Worm (Caenorhabditis elegans) whole organism, young adult: ENCODE data around the gene cnep-1.
A peak's percentile ranks its signal among the peaks of the same experiment; 100 is the strongest.

Experiments
- B0261.1 ChIP-seq: sonication (generic microtip); optimal IDR thresholded peaks from 2 replicates; lab custom pipeline; 2016; ENCODE audit warnings: mild to moderate bottlenecking, missing genetic modification characterization, moderate library complexity, missing compliant biosample characterization
- F33H1.4 ChIP-seq: fragments of 200-800 bp; sonication (Bioruptor generic); IDR thresholded peaks from 2 replicates; pipeline ENCODE4 v1.3.6; 2022; ENCODE audit warnings: missing genetic modification reagents, missing genetic modification characterization, missing compliant biosample characterization
- K11D2.4 ChIP-seq: fragments of 200-800 bp; sonication (Bioruptor generic); IDR thresholded peaks from 2 replicates; pipeline ENCODE4 v1.3.6; 2022; ENCODE audit warnings: missing genetic modification reagents, missing genetic modification characterization, missing compliant biosample characterization
- T07F8.4 ChIP-seq: sonication (generic microtip); optimal IDR thresholded peaks from 2 replicates; lab custom pipeline; 2016; ENCODE audit warnings: mild to moderate bottlenecking, missing genetic modification characterization, moderate library complexity, missing compliant biosample characterization
- Y53F4B.3 ChIP-seq: fragments of 200-800 bp; sonication (Bioruptor generic); IDR thresholded peaks from 2 replicates; pipeline ENCODE4 v1.3.6; 2022; ENCODE audit warnings: missing genetic modification reagents, missing genetic modification characterization, missing compliant biosample characterization
- Y95B8A.8 ChIP-seq: fragments of 200-800 bp; sonication (Bioruptor generic); IDR thresholded peaks from 2 replicates; pipeline ENCODE4 v1.3.6; 2022; ENCODE audit warnings: missing genetic modification reagents, missing genetic modification characterization, missing compliant biosample characterization
- athp-1 ChIP-seq: sonication (generic microtip); optimal IDR thresholded peaks from 2 replicates; lab custom pipeline; 2017; ENCODE audit warnings: mild to moderate bottlenecking, missing genetic modification characterization, missing compliant biosample characterization
- attf-6 ChIP-seq: fragments of 200-800 bp; sonication (Bioruptor generic); IDR thresholded peaks from 2 replicates; pipeline ENCODE4 v1.3.6; 2022; ENCODE audit warnings: missing genetic modification reagents, missing genetic modification characterization, missing compliant biosample characterization
- ccch-3 ChIP-seq: fragments of 200-800 bp; sonication (Bioruptor generic); optimal IDR thresholded peaks from 2 replicates; lab custom pipeline; 2018; ENCODE audit warnings: mild to moderate bottlenecking, missing genetic modification characterization, missing compliant biosample characterization
- cebp-1 ChIP-seq, 2 experiments: fragments of 200-800 bp in 1 of 2; sonication (Bioruptor generic) in 1 of 2; sonication (generic microtip) in 1 of 2; IDR thresholded peaks in 1 of 2; optimal IDR thresholded peaks in 1 of 2; 2 replicates each; pipeline versions ENCODE4 v1.3.6 to Lab custom; 2017 to 2022; ENCODE audit warnings: missing compliant biosample characterization in 2 of 2, missing genetic modification characterization in 2 of 2, mild to moderate bottlenecking in 1 of 2, missing genetic modification reagents in 1 of 2, moderate library complexity in 1 of 2
- chd-7 ChIP-seq: sonication (generic microtip); optimal IDR thresholded peaks from 2 replicates; lab custom pipeline; 2016; ENCODE audit warnings: mild to moderate bottlenecking, missing genetic modification characterization, moderate library complexity, missing compliant biosample characterization
- dox-1 ChIP-seq: fragments of 200-800 bp; sonication (Bioruptor generic); IDR thresholded peaks from 2 replicates; pipeline ENCODE4 v1.3.6; 2022; ENCODE audit warnings: missing genetic modification reagents, missing genetic modification characterization, missing compliant biosample characterization
- egl-44 ChIP-seq: fragments of 200-800 bp; sonication (Bioruptor generic); IDR thresholded peaks from 2 replicates; pipeline ENCODE4 v1.3.6; 2022; ENCODE audit warnings: missing genetic modification reagents, missing genetic modification characterization, missing compliant biosample characterization
- ekl-4 ChIP-seq: fragments of 200-800 bp; sonication (Bioruptor generic); IDR thresholded peaks from 2 replicates; pipeline ENCODE4 v1.3.6; 2022; ENCODE audit warnings: missing genetic modification reagents, missing genetic modification characterization, missing compliant biosample characterization
- hlh-12 ChIP-seq: sonication (generic microtip); optimal IDR thresholded peaks from 2 replicates; lab custom pipeline; 2016; ENCODE audit warnings: missing genetic modification characterization, missing compliant biosample characterization
- let-607 ChIP-seq, 2 experiments: fragments of 200-800 bp in 1 of 2; sonication (Bioruptor generic) in 1 of 2; sonication (generic microtip) in 1 of 2; optimal IDR thresholded peaks; 2 replicates each; lab custom pipeline; 2016 to 2018; ENCODE audit warnings: mild to moderate bottlenecking in 2 of 2, missing compliant biosample characterization in 2 of 2, missing genetic modification characterization in 2 of 2, moderate library complexity in 2 of 2, missing genotype in 1 of 2
- lin-35 ChIP-seq, 3 experiments: fragments of 150-350 bp in 2 of 3; sonication (generic microtip) in 1 of 3; optimal IDR thresholded peaks; 2 replicates each; lab custom pipeline; 2014 to 2018; ENCODE audit warnings: missing biosample characterization in 3 of 3, missing genetic modification characterization in 3 of 3, missing genetic modification reagents in 3 of 3
- lir-1 ChIP-seq: fragments of 200-800 bp; sonication (Bioruptor generic); conservative IDR thresholded peaks from 2 replicates; pipeline ENCODE4 v1.3.6; 2022; ENCODE audit warnings: missing genetic modification reagents, missing genetic modification characterization, missing compliant biosample characterization
- madf-10 ChIP-seq: sonication (generic microtip); optimal IDR thresholded peaks from 2 replicates; lab custom pipeline; 2016; ENCODE audit warnings: mild to moderate bottlenecking, missing genetic modification characterization, missing compliant biosample characterization
- madf-3 ChIP-seq: fragments of 200-800 bp; sonication (Bioruptor generic); IDR thresholded peaks from 2 replicates; pipeline ENCODE4 v1.3.6; 2022; ENCODE audit warnings: missing genetic modification reagents, missing genetic modification characterization, missing compliant biosample characterization
- madf-6 ChIP-seq: fragments of 200-800 bp; sonication (Bioruptor generic); IDR thresholded peaks from 2 replicates; pipeline ENCODE4 v1.3.6; 2022; ENCODE audit warnings: missing genetic modification reagents, missing genetic modification characterization, missing compliant biosample characterization
- mcd-1 ChIP-seq: fragments of 200-800 bp; sonication (Bioruptor generic); IDR thresholded peaks from 2 replicates; pipeline ENCODE4 v1.3.6; 2022; ENCODE audit warnings: missing genetic modification reagents, missing genetic modification characterization, missing compliant biosample characterization
- mel-28 ChIP-seq: sonication (generic microtip); optimal IDR thresholded peaks from 2 replicates; lab custom pipeline; 2016; ENCODE audit warnings: borderline replicate concordance, mild to moderate bottlenecking, missing genetic modification characterization, missing compliant biosample characterization
- mes-4 ChIP-seq: sonication (generic microtip); optimal IDR thresholded peaks from 2 replicates; lab custom pipeline; 2016; ENCODE audit warnings: missing genotype, missing genetic modification characterization, missing compliant biosample characterization
- nfyb-1 ChIP-seq: fragments of 200-800 bp; sonication (Bioruptor generic); IDR thresholded peaks from 2 replicates; pipeline ENCODE4 v1.3.6; 2022; ENCODE audit warnings: missing genetic modification reagents, missing genetic modification characterization, missing compliant biosample characterization
- nhr-179 ChIP-seq: sonication (generic microtip); optimal IDR thresholded peaks from 2 replicates; lab custom pipeline; 2016; ENCODE audit warnings: mild to moderate bottlenecking, missing genetic modification characterization, missing compliant biosample characterization
- nhr-27 ChIP-seq: fragments of 200-800 bp; sonication (Bioruptor generic); optimal IDR thresholded peaks from 2 replicates; lab custom pipeline; 2018; ENCODE audit warnings: mild to moderate bottlenecking, missing genetic modification characterization, moderate library complexity, missing compliant biosample characterization
- nhr-80 ChIP-seq: sonication (generic microtip); optimal IDR thresholded peaks from 2 replicates; lab custom pipeline; 2016; ENCODE audit warnings: missing genetic modification characterization, missing compliant biosample characterization
- nhr-90 ChIP-seq: sonication (generic microtip); optimal IDR thresholded peaks from 2 replicates; lab custom pipeline; 2016; ENCODE audit warnings: missing genotype, mild to moderate bottlenecking, missing genetic modification characterization, missing compliant biosample characterization
- pha-4 ChIP-seq: fragments of 150-350 bp; sonication (generic microtip); optimal IDR thresholded peaks from 2 replicates; lab custom pipeline; 2014; ENCODE audit warnings: missing biosample characterization, missing genetic modification reagents, missing genetic modification characterization
- rec-8 ChIP-seq, 2 experiments: sonication (generic microtip); optimal IDR thresholded peaks; 2 replicates each; lab custom pipeline; 2016; ENCODE audit warnings: mild to moderate bottlenecking in 2 of 2, missing genetic modification characterization in 2 of 2, missing genetic modification reagents in 2 of 2, missing genotype in 2 of 2, missing biosample characterization in 1 of 2, missing compliant biosample characterization in 1 of 2, moderate library complexity in 1 of 2
- sdz-38 ChIP-seq: sonication (generic microtip); optimal IDR thresholded peaks from 2 replicates; lab custom pipeline; 2016; ENCODE audit warnings: missing genotype, missing genetic modification characterization, missing compliant biosample characterization
- snpc-1.1 ChIP-seq: sonication (generic microtip); optimal IDR thresholded peaks from 2 replicates; lab custom pipeline; 2017; ENCODE audit warnings: missing genetic modification characterization, mild to moderate bottlenecking, missing compliant biosample characterization, antibody characterized with exemption, moderate library complexity, missing genotype, missing genetic modification reagents; ENCODE audit not compliant: insufficient read depth
- sptf-2 ChIP-seq: fragments of 200-800 bp; sonication (Bioruptor generic); optimal IDR thresholded peaks from 2 replicates; lab custom pipeline; 2018; ENCODE audit warnings: mild to moderate bottlenecking, missing genetic modification characterization, missing compliant biosample characterization
- tlf-1 ChIP-seq: fragments of 200-800 bp; sonication (Bioruptor generic); optimal IDR thresholded peaks from 2 replicates; lab custom pipeline; 2018; ENCODE audit warnings: mild to moderate bottlenecking, missing genetic modification characterization, missing compliant biosample characterization
- unc-62 ChIP-seq: fragments of 150-350 bp; optimal IDR thresholded peaks from 2 replicates; lab custom pipeline; 2014; ENCODE audit warnings: missing biosample characterization, missing genetic modification reagents, missing genetic modification characterization
- zim-3 ChIP-seq: sonication (generic microtip); optimal IDR thresholded peaks from 2 replicates; lab custom pipeline; 2017; ENCODE audit warnings: mild to moderate bottlenecking, missing genetic modification characterization, moderate library complexity, missing compliant biosample characterization
- ztf-18 ChIP-seq: sonication (generic microtip); optimal IDR thresholded peaks from 2 replicates; lab custom pipeline; 2016; ENCODE audit warnings: missing genotype, mild to moderate bottlenecking, missing genetic modification characterization, missing compliant biosample characterization
- ztf-22 ChIP-seq: fragments of 200-800 bp; sonication (Bioruptor generic); optimal IDR thresholded peaks from 2 replicates; lab custom pipeline; 2018; ENCODE audit warnings: mild to moderate bottlenecking, missing genetic modification characterization, moderate library complexity, missing compliant biosample characterization
- ztf-25 ChIP-seq: fragments of 200-800 bp; sonication (Bioruptor generic); IDR thresholded peaks from 2 replicates; pipeline ENCODE4 v1.3.6; 2022; ENCODE audit warnings: missing genetic modification reagents, missing genetic modification characterization, missing compliant biosample characterization
- ztf-3 ChIP-seq: fragments of 200-800 bp; sonication (Bioruptor generic); optimal IDR thresholded peaks from 2 replicates; lab custom pipeline; 2018; ENCODE audit warnings: mild to moderate bottlenecking, missing genetic modification characterization, missing compliant biosample characterization

cnep-1 gene

DNA sequence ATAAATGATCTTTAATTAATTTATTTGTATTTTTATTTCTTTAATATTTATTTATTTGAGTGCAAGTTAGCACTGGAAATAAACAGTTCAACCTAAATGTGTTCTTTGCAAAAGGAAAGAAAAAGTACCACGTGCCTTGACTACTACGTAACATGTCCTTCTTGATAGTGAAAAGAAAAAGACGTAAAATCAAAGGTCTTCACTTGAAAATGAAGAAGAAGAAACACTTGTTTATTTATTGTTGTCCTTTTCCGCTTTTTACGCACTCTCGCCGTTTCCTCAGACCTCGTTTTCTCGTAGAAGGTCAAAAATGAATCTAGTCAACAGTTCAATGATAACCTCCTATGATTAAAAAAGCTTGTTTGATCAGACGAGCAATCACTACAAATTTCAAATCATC, 32.2 kb upstream of the cnep-1 start:
- TF ChIP-seq nhr-27 (no peak), madf-10 (tag; lab: Kevin White, UChicago) (no peak), zim-3 (tag; lab: Kevin White, UChicago) (no peak), mel-28 (tag; lab: Kevin White, UChicago) (no peak), Y95B8A.8 (GFP tag; lab: Robert Waterston, UW) (no peak), lir-1 (GFP tag; lab: Robert Waterston, UW) (no peak), madf-3 (no peak), snpc-1.1 (tag; lab: Kevin White, UChicago) (no peak), T07F8.4 (tag; lab: Kevin White, UChicago) (no peak), chd-7 (tag; lab: Kevin White, UChicago) (no peak), tlf-1 (no peak), B0261.1 (tag; lab: Kevin White, UChicago) (no peak), madf-6 (no peak)

DNA sequence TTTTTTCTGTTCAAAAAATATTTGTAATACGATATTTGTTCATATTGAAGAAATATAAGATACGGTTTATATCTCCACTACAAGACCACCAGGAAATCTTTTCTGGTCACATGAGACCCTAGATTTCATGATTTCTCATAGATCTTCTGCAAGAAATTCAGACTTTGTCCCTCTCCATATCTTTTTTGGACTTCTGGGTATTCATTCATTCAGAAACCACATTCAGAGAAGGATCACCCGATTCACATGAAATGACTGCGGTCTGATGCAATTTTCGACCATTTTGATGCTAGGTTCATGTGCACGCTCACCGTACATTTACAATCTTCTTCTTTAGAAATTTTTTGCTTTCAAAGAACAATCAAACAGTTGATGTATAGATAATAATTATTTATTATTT, 30.3 kb upstream of the cnep-1 start:
- TF ChIP-seq sdz-38 (tag; lab: Kevin White, UChicago) (no peak), tlf-1 (no peak), ztf-3 (GFP tag; lab: Kevin White, UChicago) (no peak), attf-6 (GFP tag; lab: Robert Waterston, UW) (no peak), mes-4 (no peak), nhr-179 (tag; lab: Kevin White, UChicago) (no peak), nfyb-1 (GFP tag; lab: Robert Waterston, UW) (no peak), cebp-1 (GFP tag; IDR thresholded peaks at IDR 0.05; lab: Robert Waterston, UW) (no peak), cebp-1 (tag; optimal IDR thresholded peaks at IDR 0.05; lab: Kevin White, UChicago) (no peak), hlh-12 (tag; lab: Kevin White, UChicago) (no peak), ccch-3 (no peak), B0261.1 (tag; lab: Kevin White, UChicago) (no peak), dox-1 (GFP tag; lab: Robert Waterston, UW) (no peak), rec-8 (tag; optimal IDR thresholded peaks at IDR 0.05; lab: Kevin White, UChicago) (no peak), ztf-22 (no peak), egl-44 (GFP tag; lab: Robert Waterston, UW) (no peak), T07F8.4 (tag; lab: Kevin White, UChicago) (no peak), F33H1.4 (GFP tag; lab: Robert Waterston, UW) (no peak), ztf-25 (no peak)

DNA sequence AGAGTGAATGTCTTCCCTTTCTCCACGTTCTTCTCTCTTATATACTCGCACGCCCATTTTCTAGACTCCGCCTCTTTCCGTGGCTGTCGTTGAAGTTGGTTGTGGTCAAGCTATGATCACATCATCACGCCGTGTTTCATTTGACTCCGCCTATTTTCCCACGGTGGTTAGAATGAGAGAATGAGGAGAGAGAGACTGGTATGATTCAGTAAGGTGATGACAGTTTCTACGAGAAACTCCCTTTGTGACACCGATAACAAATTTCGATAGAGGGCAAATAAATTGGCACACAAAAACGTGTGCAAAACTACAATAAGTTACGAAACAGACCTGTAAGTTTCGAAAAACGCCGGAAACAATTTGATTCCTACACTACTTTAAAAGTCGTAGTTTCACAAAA, 29.6 kb upstream of the cnep-1 start:
- TF ChIP-seq K11D2.4 (GFP tag; lab: Robert Waterston, UW) (no peak), nhr-80 (tag; lab: Kevin White, UChicago) (peak; percentile 84), lin-35 (GFP tag; optimal IDR thresholded peaks at IDR 0.05; lab: Kevin White, UChicago) (no peak), unc-62 (GFP tag; lab: Kevin White, UChicago) (peak; percentile 36), sptf-2 (GFP tag; lab: Kevin White, UChicago) (no peak), ztf-18 (no peak), pha-4 (tag; lab: Kevin White, UChicago) (no peak), athp-1 (no peak), cebp-1 (GFP tag; IDR thresholded peaks at IDR 0.05; lab: Robert Waterston, UW) (no peak), cebp-1 (tag; optimal IDR thresholded peaks at IDR 0.05; lab: Kevin White, UChicago) (peak; percentile 38), nhr-90 (tag; lab: Kevin White, UChicago) (no peak), ekl-4 (GFP tag; lab: Robert Waterston, UW) (no peak), mcd-1 (GFP tag; lab: Robert Waterston, UW) (no peak), let-607 (tag; optimal IDR thresholded peaks at IDR 0.05; lab: Kevin White, UChicago) (no peak), Y53F4B.3 (GFP tag; lab: Robert Waterston, UW) (no peak)
